Worm (Caenorhabditis elegans): ENCODE data around the gene try-1.
"Not testable (repeated sequence)": the region's sequence is repeated elsewhere in the genome, so short reads cannot be mapped to it uniquely, and the experiment has no call there.

The try-1 gene

ce11 chrII:4920608-4921007 is 28.7 kb downstream of the try-1 start:
- TF ChIP-seq cog-1 (tag; optimal IDR thresholded peaks at IDR 0.05): no peak
- TF ChIP-seq T22C8.4 (GFP tag; IDR thresholded peaks at IDR 0.05): no peak
- no peak for TF ChIP-seq med-1 (GFP tag; optimal IDR thresholded peaks at IDR 0.05; ENCODE audit: insufficient read depth)
- no peak for TF ChIP-seq ztf-29 (GFP tag; IDR thresholded peaks at IDR 0.05)
- no peak for TF ChIP-seq flt-1 (GFP tag; IDR thresholded peaks at IDR 0.05)
- TF ChIP-seq klf-2 (GFP tag; conservative IDR thresholded peaks at IDR 0.05): no peak
- TF ChIP-seq ztf-23 (GFP tag; IDR thresholded peaks at IDR 0.05): no peak
- TF ChIP-seq tab-1 (GFP tag; IDR thresholded peaks at IDR 0.05): no peak
- no peak for TF ChIP-seq ref-1 (GFP tag; conservative IDR thresholded peaks at IDR 0.05)

ce11 chrII:4918501-4919021 is 30.8 kb downstream of the try-1 start:
- TF ChIP-seq cog-1 (tag; optimal IDR thresholded peaks at IDR 0.05) (no peak), ztf-23 (GFP tag; IDR thresholded peaks at IDR 0.05) (no peak), tab-1 (GFP tag; IDR thresholded peaks at IDR 0.05) (no peak), ref-1 (GFP tag; conservative IDR thresholded peaks at IDR 0.05) (no peak), ztf-29 (GFP tag; IDR thresholded peaks at IDR 0.05) (no peak), T22C8.4 (GFP tag; IDR thresholded peaks at IDR 0.05) (no peak), klf-2 (GFP tag; conservative IDR thresholded peaks at IDR 0.05) (no peak), med-1 (GFP tag; optimal IDR thresholded peaks at IDR 0.05; ENCODE audit: insufficient read depth) (no peak), flt-1 (GFP tag; IDR thresholded peaks at IDR 0.05) (no peak)

ce11 chrII:4916462-4916861 is 32.9 kb downstream of the try-1 start, which contains the start of gene msp-31:
Gene msp-31 (minus strand): TSS chrII:4916562.
- not testable (repeated sequence) for TF ChIP-seq ztf-29, T22C8.4, tab-1 (GFP tag; IDR thresholded peaks at IDR 0.05)

- TF ChIP-seq ztf-23 (GFP tag; IDR thresholded peaks at IDR 0.05): no peak
- TF ChIP-seq cog-1 (tag; optimal IDR thresholded peaks at IDR 0.05): no peak
- TF ChIP-seq med-1 (GFP tag; optimal IDR thresholded peaks at IDR 0.05; ENCODE audit: insufficient read depth): no peak
- no peak for TF ChIP-seq ref-1 (GFP tag; conservative IDR thresholded peaks at IDR 0.05)
- TF ChIP-seq ztf-29 (GFP tag; IDR thresholded peaks at IDR 0.05): no peak
- TF ChIP-seq flt-1 (GFP tag; IDR thresholded peaks at IDR 0.05): no peak
- TF ChIP-seq klf-2 (GFP tag; conservative IDR thresholded peaks at IDR 0.05): no peak
- no peak for TF ChIP-seq T22C8.4 (GFP tag; IDR thresholded peaks at IDR 0.05)
- TF ChIP-seq tab-1 (GFP tag; IDR thresholded peaks at IDR 0.05): no peak
These were observed 33.8 kb downstream of the try-1 start for ce11 chrII:4915572-4915971.

ce11 chrII:4914214-4914613 is 35.1 kb downstream of the try-1 start, which contains the start of gene R05F9.11:
Gene R05F9.11 (minus strand): TSS chrII:4914218.
- TF ChIP-seq ztf-29 (GFP tag; IDR thresholded peaks at IDR 0.05) (no peak), T22C8.4 (GFP tag; IDR thresholded peaks at IDR 0.05) (no peak), tab-1 (GFP tag; IDR thresholded peaks at IDR 0.05) (no peak), med-1 (GFP tag; optimal IDR thresholded peaks at IDR 0.05; ENCODE audit: insufficient read depth) (no peak), flt-1 (GFP tag; IDR thresholded peaks at IDR 0.05) (no peak)

- TF ChIP-seq ztf-23 (GFP tag; IDR thresholded peaks at IDR 0.05) (no peak), tab-1 (GFP tag; IDR thresholded peaks at IDR 0.05) (no peak), flt-1 (GFP tag; IDR thresholded peaks at IDR 0.05) (no peak), ref-1 (GFP tag; conservative IDR thresholded peaks at IDR 0.05) (no peak), med-1 (GFP tag; optimal IDR thresholded peaks at IDR 0.05; ENCODE audit: insufficient read depth) (no peak), ztf-29 (GFP tag; IDR thresholded peaks at IDR 0.05) (no peak), cog-1 (tag; optimal IDR thresholded peaks at IDR 0.05) (no peak), T22C8.4 (GFP tag; IDR thresholded peaks at IDR 0.05) (no peak), klf-2 (GFP tag; conservative IDR thresholded peaks at IDR 0.05) (no peak)
These were observed 41.2 kb downstream of the try-1 start for ce11 chrII:4908160-4908559.

- TF ChIP-seq ztf-29 (GFP tag; IDR thresholded peaks at IDR 0.05) (no peak), klf-2 (GFP tag; conservative IDR thresholded peaks at IDR 0.05) (no peak)
These were observed 43.4 kb downstream of the try-1 start for ce11 chrII:4905883-4906282.

- TF ChIP-seq med-1 (GFP tag; optimal IDR thresholded peaks at IDR 0.05; ENCODE audit: insufficient read depth) (no peak), cog-1 (tag; optimal IDR thresholded peaks at IDR 0.05) (no peak), flt-1 (GFP tag; IDR thresholded peaks at IDR 0.05) (no peak), ztf-23 (GFP tag; IDR thresholded peaks at IDR 0.05) (no peak), klf-2 (GFP tag; conservative IDR thresholded peaks at IDR 0.05) (no peak), ztf-29 (GFP tag; IDR thresholded peaks at IDR 0.05) (no peak), T22C8.4 (GFP tag; IDR thresholded peaks at IDR 0.05) (no peak), tab-1 (GFP tag; IDR thresholded peaks at IDR 0.05) (no peak), ref-1 (GFP tag; conservative IDR thresholded peaks at IDR 0.05) (no peak)
These were observed 44.0 kb downstream of the try-1 start for ce11 chrII:4905331-4905730.

ce11 chrII:4904778-4905177 is 44.5 kb downstream of the try-1 start, which contains the start of gene btbd-10:
Gene btbd-10 (plus strand): TSS chrII:4905008.
- TF ChIP-seq cog-1 (tag; optimal IDR thresholded peaks at IDR 0.05) (no peak), med-1 (GFP tag; optimal IDR thresholded peaks at IDR 0.05; ENCODE audit: insufficient read depth) (no peak), flt-1 (GFP tag; IDR thresholded peaks at IDR 0.05) (no peak), ref-1 (GFP tag; conservative IDR thresholded peaks at IDR 0.05) (no peak), tab-1 (GFP tag; IDR thresholded peaks at IDR 0.05) (no peak), ztf-29 (GFP tag; IDR thresholded peaks at IDR 0.05) (no peak), klf-2 (GFP tag; conservative IDR thresholded peaks at IDR 0.05) (no peak), ztf-23 (GFP tag; IDR thresholded peaks at IDR 0.05) (no peak), T22C8.4 (GFP tag; IDR thresholded peaks at IDR 0.05) (no peak)

- TF ChIP-seq flt-1 (GFP tag; IDR thresholded peaks at IDR 0.05) (0 out of 2 replicates have a peak, but pooled peaks have one; percentile 7), med-1 (GFP tag; optimal IDR thresholded peaks at IDR 0.05; ENCODE audit: insufficient read depth) (no peak), ztf-29 (GFP tag; IDR thresholded peaks at IDR 0.05) (peak; percentile 57; the same call in 1 of the 2 replicates)
These were observed 45.0 kb downstream of the try-1 start for ce11 chrII:4904277-4904676.

Data from whole organism, midembryonic.